Fruit fly (Drosophila melanogaster): ENCODE results near the gene nbs.

DNA sequence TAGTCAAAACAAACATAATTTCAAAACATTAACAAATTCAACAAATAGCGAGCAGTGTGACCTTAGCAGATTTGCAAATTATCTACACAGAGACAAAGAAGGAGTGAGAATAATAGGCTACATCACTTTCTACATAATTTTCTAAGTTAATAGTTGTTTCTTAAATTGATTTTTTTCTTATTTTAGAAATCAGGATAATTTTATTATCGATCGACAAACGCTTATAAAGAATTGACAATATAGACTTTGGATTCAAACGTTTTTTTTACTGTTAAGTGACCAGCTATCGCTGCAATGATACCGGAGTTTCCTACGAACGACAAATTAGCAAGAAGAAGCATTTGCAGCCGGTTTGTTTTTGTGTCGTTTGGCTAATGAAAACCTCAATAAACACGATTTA is at the start of gene nbs, which contains the start of gene defl:
- TF ChIP-seq Mnt (GFP tag; optimal IDR thresholded peaks at IDR 0.05) = peak; percentile 55
- peak; percentile 57 for TF ChIP-seq bab1 (GFP tag; optimal IDR thresholded peaks at IDR 0.05)
- TF ChIP-seq tj (GFP tag; optimal IDR thresholded peaks at IDR 0.05) = peak; percentile 22

All from whole organism, adult.